Comparison of ENCODE assay signal across 1 fruit fly cellular context in the genomic region with DNA sequence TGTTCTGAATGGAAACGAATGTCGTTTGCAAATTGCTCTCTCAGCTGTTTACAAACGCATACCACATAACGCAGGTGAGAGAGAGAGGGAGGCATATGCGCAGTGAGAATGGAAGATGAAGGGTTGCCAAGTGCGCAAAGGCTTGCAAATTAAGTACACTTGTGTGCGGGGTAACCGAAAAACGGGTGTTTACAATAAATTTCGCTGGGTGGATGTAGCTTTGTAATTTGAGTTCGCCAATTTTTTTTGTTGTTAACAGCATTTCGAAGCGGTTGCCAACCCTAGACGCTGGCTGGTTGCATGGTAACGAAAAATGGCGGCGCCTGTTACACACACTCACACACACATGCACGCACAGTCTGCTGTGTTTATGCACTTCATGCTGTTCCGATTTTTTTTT.
A peak's percentile ranks its signal among the peaks of the same experiment; 100 is the strongest.
TF ChIP-seq lines count a peak whose summit lies in the region.

No protein-coding gene starts in this region.

TF ChIP-seq in whole organism, embryonic, 481 proteins besides CTCF, POLR2A, EP300 and RAD21 (continued from another document and continues in another):
- TF ChIP-seq Dad (GFP tag; optimal IDR thresholded peaks at IDR 0.05; lab: Kevin White, UChicago) (peak; percentile 92), BtbVII (GFP tag; optimal IDR thresholded peaks at IDR 0.05; lab: Kevin White, UChicago) (peak; percentile 92), CG4282 (GFP tag; optimal IDR thresholded peaks at IDR 0.05; lab: Kevin White, UChicago) (peak; percentile 85), tap (tag; optimal IDR thresholded peaks at IDR 0.05; lab: Kevin White, UChicago) (peak; percentile 96), dmrt99B (tag; optimal IDR thresholded peaks at IDR 0.05; lab: Kevin White, UChicago) (peak; percentile 96), MBD-R2 (GFP tag; IDR thresholded peaks at IDR 0.05; lab: Robert Waterston, UW) (peak; percentile 93), sr (GFP tag; IDR thresholded peaks at IDR 0.05; lab: Robert Waterston, UW) (peak; percentile 91; the same call in 2 of the 3 replicates), yki (optimal IDR thresholded peaks at IDR 0.05; lab: Kevin White, UChicago) (no peak), Neu2 (GFP tag; optimal IDR thresholded peaks at IDR 0.05; lab: Kevin White, UChicago; ENCODE audit: borderline replicate concordance) (peak; percentile 76), fd96Cb (tag; optimal IDR thresholded peaks at IDR 0.05; lab: Kevin White, UChicago) (peak; percentile 91), CG30431 (GFP tag; optimal IDR thresholded peaks at IDR 0.05; lab: Kevin White, UChicago) (peak; percentile 92), pzg (GFP tag; optimal IDR thresholded peaks at IDR 0.05; lab: Kevin White, UChicago) (peak; percentile 37), CG32772 (GFP tag; IDR thresholded peaks at IDR 0.05; lab: Robert Waterston, UW) (peak; percentile 96), CG2120 (GFP tag; optimal IDR thresholded peaks at IDR 0.05; lab: Kevin White, UChicago) (peak; percentile 93), wdn (GFP tag; IDR thresholded peaks at IDR 0.05; lab: Robert Waterston, UW) (peak; percentile 95), sens (GFP tag; lab: Kevin White, UChicago) (peak; percentile 99), CG10147 (GFP tag; optimal IDR thresholded peaks at IDR 0.05; lab: Kevin White, UChicago) (peak; percentile 86), Lpt (GFP tag; optimal IDR thresholded peaks at IDR 0.05; lab: Kevin White, UChicago) (no peak), CG15269 (tag; optimal IDR thresholded peaks at IDR 0.05; lab: Kevin White, UChicago) (peak; percentile 96), CG7786 (GFP tag; optimal IDR thresholded peaks at IDR 0.05; lab: Kevin White, UChicago) (peak; percentile 96), ftz-f1 (GFP tag; optimal IDR thresholded peaks at IDR 0.05; lab: Kevin White, UChicago) (no peak), z (GFP tag; IDR thresholded peaks at IDR 0.05; lab: Robert Waterston, UW) (0 out of 3 replicates have a peak, but pooled peaks have one; percentile 53), hkb (optimal IDR thresholded peaks at IDR 0.05; lab: Kevin White, UChicago) (no peak), hkb (GFP tag; IDR thresholded peaks at IDR 0.05; lab: Robert Waterston, UW) (peak; percentile 97), caup (GFP tag; optimal IDR thresholded peaks at IDR 0.05; lab: Kevin White, UChicago; ENCODE audit: severe bottlenecking) (peak; percentile 97), CG11456 (GFP tag; IDR thresholded peaks at IDR 0.05; lab: Robert Waterston, UW) (peak; percentile 97), esg (GFP tag; conservative IDR thresholded peaks at IDR 0.05; lab: Robert Waterston, UW) (peak; percentile 92), HHEX (GFP tag; optimal IDR thresholded peaks at IDR 0.05; lab: Kevin White, UChicago) (peak; percentile 96), oc (tag; optimal IDR thresholded peaks at IDR 0.05; lab: Kevin White, UChicago) (peak; percentile 96), pum (GFP tag; optimal IDR thresholded peaks at IDR 0.05; lab: Kevin White, UChicago) (peak; percentile 91), ap (GFP tag; IDR thresholded peaks at IDR 0.05; lab: Robert Waterston, UW) (peak; percentile 95), sug (tag; optimal IDR thresholded peaks at IDR 0.05; lab: Kevin White, UChicago) (peak; percentile 89), PHDP (tag; optimal IDR thresholded peaks at IDR 0.05; lab: Kevin White, UChicago) (peak; percentile 96), ato (GFP tag; IDR thresholded peaks at IDR 0.05; lab: Robert Waterston, UW; ENCODE audit: partially characterized antibody) (no peak; the same call in 1 of the 2 replicates), Blimp-1 (GFP tag; optimal IDR thresholded peaks at IDR 0.05; lab: Kevin White, UChicago) (peak; percentile 93), fd3F (GFP tag; optimal IDR thresholded peaks at IDR 0.05; lab: Kevin White, UChicago) (peak; percentile 91), CG6254 (GFP tag; optimal IDR thresholded peaks at IDR 0.05; lab: Kevin White, UChicago) (peak; percentile 94), Myb (GFP tag; optimal IDR thresholded peaks at IDR 0.05; lab: Kevin White, UChicago) (peak; percentile 74), Fer1 (GFP tag; optimal IDR thresholded peaks at IDR 0.05; lab: Kevin White, UChicago) (peak; percentile 95), Ets65A (GFP tag; lab: Kevin White, UChicago) (peak; percentile 99), Mes4 (GFP tag; optimal IDR thresholded peaks at IDR 0.05; lab: Kevin White, UChicago) (peak; percentile 93), Lhr (GFP tag; optimal IDR thresholded peaks at IDR 0.05; lab: Kevin White, UChicago) (peak; percentile 89), CG2875 (GFP tag; optimal IDR thresholded peaks at IDR 0.05; lab: Kevin White, UChicago) (peak; percentile 96), ERR (GFP tag; optimal IDR thresholded peaks at IDR 0.05; lab: Kevin White, UChicago) (peak; percentile 88), NfI (GFP tag; optimal IDR thresholded peaks at IDR 0.05; lab: Kevin White, UChicago) (peak; percentile 96), CG11093 (GFP tag; IDR thresholded peaks at IDR 0.05; lab: Robert Waterston, UW) (peak; percentile 94), schlank (tag; optimal IDR thresholded peaks at IDR 0.05; lab: Kevin White, UChicago) (peak; percentile 93), ab (GFP tag; optimal IDR thresholded peaks at IDR 0.05; lab: Kevin White, UChicago) (peak; percentile 93), Hr39 (optimal IDR thresholded peaks at IDR 0.05; lab: Kevin White, UChicago) (no peak), Elba2 (GFP tag; optimal IDR thresholded peaks at IDR 0.05; lab: Kevin White, UChicago) (peak; percentile 23), CG33557 (GFP tag; optimal IDR thresholded peaks at IDR 0.05; lab: Kevin White, UChicago) (peak; percentile 92), peb (GFP tag; IDR thresholded peaks at IDR 0.05; lab: Robert Waterston, UW) (peak; percentile 94), CG12299 (tag; optimal IDR thresholded peaks at IDR 0.05; lab: Kevin White, UChicago) (peak; percentile 92), CG15514 (GFP tag; optimal IDR thresholded peaks at IDR 0.05; lab: Kevin White, UChicago) (peak; percentile 91), Dp (GFP tag; optimal IDR thresholded peaks at IDR 0.05; lab: Kevin White, UChicago) (peak; percentile 8), CG31224 (GFP tag; IDR thresholded peaks at IDR 0.05; lab: Robert Waterston, UW) (peak; percentile 90), ham (GFP tag; IDR thresholded peaks at IDR 0.05; lab: Robert Waterston, UW) (peak; percentile 82), B-H1 (GFP tag; IDR thresholded peaks at IDR 0.05; lab: Robert Waterston, UW) (peak; percentile 95), HLH54F (GFP tag; optimal IDR thresholded peaks at IDR 0.05; lab: Kevin White, UChicago) (peak; percentile 95), CG10979 (tag; optimal IDR thresholded peaks at IDR 0.05; lab: Kevin White, UChicago) (peak; percentile 92), Hmx (GFP tag; optimal IDR thresholded peaks at IDR 0.05; lab: Kevin White, UChicago) (peak; percentile 54), CkIIα-i1 (GFP tag; IDR thresholded peaks at IDR 0.05; lab: Robert Waterston, UW) (peak; percentile 84), CG9437 (GFP tag; optimal IDR thresholded peaks at IDR 0.05; lab: Kevin White, UChicago) (peak; percentile 85), Oli (tag; optimal IDR thresholded peaks at IDR 0.05; lab: Kevin White, UChicago) (peak; percentile 94), Bdp1 (GFP tag; optimal IDR thresholded peaks at IDR 0.05; lab: Kevin White, UChicago) (peak; percentile 88), trh (GFP tag; optimal IDR thresholded peaks at IDR 0.05; lab: Kevin White, UChicago) (peak; percentile 67), sens-2 (GFP tag; IDR thresholded peaks at IDR 0.05; lab: Robert Waterston, UW) (peak; percentile 96), dmrt11E (tag; optimal IDR thresholded peaks at IDR 0.05; lab: Kevin White, UChicago) (peak; percentile 87), CG7357 (GFP tag; IDR thresholded peaks at IDR 0.05; lab: Robert Waterston, UW) (peak; percentile 87), CG31365 (tag; optimal IDR thresholded peaks at IDR 0.05; lab: Kevin White, UChicago) (peak; percentile 87), CG16779 (GFP tag; IDR thresholded peaks at IDR 0.05; lab: Robert Waterston, UW) (peak; percentile 94), grn (GFP tag; optimal IDR thresholded peaks at IDR 0.05; lab: Kevin White, UChicago) (peak; percentile 44), aop (GFP tag; IDR thresholded peaks at IDR 0.05; lab: Robert Waterston, UW) (peak; percentile 85), CG2678 (tag; optimal IDR thresholded peaks at IDR 0.05; lab: Kevin White, UChicago) (peak; percentile 96), Doc2 (GFP tag; IDR thresholded peaks at IDR 0.05; lab: Robert Waterston, UW) (peak; percentile 80), Dek (tag; optimal IDR thresholded peaks at IDR 0.05; lab: Kevin White, UChicago) (peak; percentile 94), CG4707 (GFP tag; optimal IDR thresholded peaks at IDR 0.05; lab: Kevin White, UChicago) (peak; percentile 91), CG11695 (GFP tag; IDR thresholded peaks at IDR 0.05; lab: Robert Waterston, UW) (peak; percentile 95), fu2 (GFP tag; optimal IDR thresholded peaks at IDR 0.05; lab: Kevin White, UChicago) (peak; percentile 90), C15 (GFP tag; IDR thresholded peaks at IDR 0.05; lab: Robert Waterston, UW) (peak; percentile 82; the same call in 2 of the 3 replicates), CG6813 (GFP tag; optimal IDR thresholded peaks at IDR 0.05; lab: Kevin White, UChicago) (peak; percentile 98), CG34422 (GFP tag; IDR thresholded peaks at IDR 0.05; lab: Robert Waterston, UW) (peak; percentile 98), cato (GFP tag; optimal IDR thresholded peaks at IDR 0.05; lab: Kevin White, UChicago; ENCODE audit: borderline replicate concordance) (peak; percentile 90), ind (GFP tag; optimal IDR thresholded peaks at IDR 0.05; lab: Kevin White, UChicago) (peak; percentile 96), psq (GFP tag; optimal IDR thresholded peaks at IDR 0.05; lab: Kevin White, UChicago) (peak; percentile 59), NC2α (GFP tag; optimal IDR thresholded peaks at IDR 0.05; lab: Kevin White, UChicago) (peak; percentile 80), CG10565 (GFP tag; optimal IDR thresholded peaks at IDR 0.05; lab: Kevin White, UChicago) (peak; percentile 85), trem (tag; optimal IDR thresholded peaks at IDR 0.05; lab: Kevin White, UChicago) (peak; percentile 74), pfk (GFP tag; optimal IDR thresholded peaks at IDR 0.05; lab: Kevin White, UChicago) (peak; percentile 69), CG6854 (GFP tag; optimal IDR thresholded peaks at IDR 0.05; lab: Kevin White, UChicago) (peak; percentile 93), Meics (GFP tag; optimal IDR thresholded peaks at IDR 0.05; lab: Kevin White, UChicago) (peak; percentile 96), Hsf (GFP tag; optimal IDR thresholded peaks at IDR 0.05; lab: Kevin White, UChicago) (peak; percentile 95), CG17912 (GFP tag; optimal IDR thresholded peaks at IDR 0.05; lab: Kevin White, UChicago) (peak; percentile 91), hth (optimal IDR thresholded peaks at IDR 0.05; lab: Kevin White, UChicago) (no peak), pb (GFP tag; optimal IDR thresholded peaks at IDR 0.05; lab: Kevin White, UChicago) (peak; percentile 94), NC2β (GFP tag; optimal IDR thresholded peaks at IDR 0.05; lab: Kevin White, UChicago) (peak; percentile 91), dpn (GFP tag; optimal IDR thresholded peaks at IDR 0.05; lab: Kevin White, UChicago) (peak; percentile 96), CG18011 (GFP tag; optimal IDR thresholded peaks at IDR 0.05; lab: Kevin White, UChicago) (peak; percentile 81), CG2129 (GFP tag; IDR thresholded peaks at IDR 0.05; lab: Robert Waterston, UW; ENCODE audit: partially characterized antibody) (no peak), bigmax (GFP tag; optimal IDR thresholded peaks at IDR 0.05; lab: Kevin White, UChicago) (peak; percentile 57), CG4730 (GFP tag; IDR thresholded peaks at IDR 0.05; lab: Robert Waterston, UW) (peak; percentile 91), bcd (GFP tag; optimal IDR thresholded peaks at IDR 0.05; lab: Kevin White, UChicago) (peak; percentile 94), CG3847 (GFP tag; IDR thresholded peaks at IDR 0.05; lab: Robert Waterston, UW) (peak; percentile 95), HLHmδ (GFP tag; optimal IDR thresholded peaks at IDR 0.05; lab: Kevin White, UChicago) (peak; percentile 60), CG6272 (GFP tag; IDR thresholded peaks at IDR 0.05; lab: Robert Waterston, UW) (peak; percentile 89), CG4360 (GFP tag; IDR thresholded peaks at IDR 0.05; lab: Robert Waterston, UW) (peak; percentile 83), CG11696 (GFP tag; IDR thresholded peaks at IDR 0.05; lab: Robert Waterston, UW) (peak; percentile 88), CG8290 (GFP tag; optimal IDR thresholded peaks at IDR 0.05; lab: Kevin White, UChicago) (peak; percentile 90), CG8290 (tag; optimal IDR thresholded peaks at IDR 0.05; lab: Kevin White, UChicago) (peak; percentile 87 to 99), CG8924 (tag; optimal IDR thresholded peaks at IDR 0.05; lab: Kevin White, UChicago) (peak; percentile 91), NK7.1 (GFP tag; optimal IDR thresholded peaks at IDR 0.05; lab: Kevin White, UChicago) (peak; percentile 80), Kr (GFP tag; optimal IDR thresholded peaks at IDR 0.05; lab: Kevin White, UChicago) (peak; percentile 81), ems (GFP tag; optimal IDR thresholded peaks at IDR 0.05; lab: Kevin White, UChicago) (peak; percentile 89), Hr78 (GFP tag; optimal IDR thresholded peaks at IDR 0.05; lab: Kevin White, UChicago) (peak in 1 of 2 experiments; percentile 76), MESR4 (GFP tag; optimal IDR thresholded peaks at IDR 0.05; lab: Kevin White, UChicago) (peak; percentile 55), CG11723 (GFP tag; optimal IDR thresholded peaks at IDR 0.05; lab: Kevin White, UChicago) (peak; percentile 96), CG18764 (GFP tag; optimal IDR thresholded peaks at IDR 0.05; lab: Kevin White, UChicago) (peak; percentile 96), CG10462 (GFP tag; optimal IDR thresholded peaks at IDR 0.05; lab: Kevin White, UChicago) (peak; percentile 89), CG12219 (GFP tag; optimal IDR thresholded peaks at IDR 0.05; lab: Kevin White, UChicago) (peak; percentile 94), CG16813 (GFP tag; IDR thresholded peaks at IDR 0.05; lab: Robert Waterston, UW; ENCODE audit: partially characterized antibody) (no peak), CG16815 (GFP tag; optimal IDR thresholded peaks at IDR 0.05; lab: Kevin White, UChicago) (peak; percentile 90), CG13296 (GFP tag; optimal IDR thresholded peaks at IDR 0.05; lab: Kevin White, UChicago) (peak; percentile 95), stc (GFP tag; IDR thresholded peaks at IDR 0.05; lab: Robert Waterston, UW) (peak; percentile 95), CG32532 (GFP tag; IDR thresholded peaks at IDR 0.05; lab: Robert Waterston, UW) (peak; percentile 98), CG18476 (GFP tag; optimal IDR thresholded peaks at IDR 0.05; lab: Kevin White, UChicago) (peak; percentile 92), wek (GFP tag; optimal IDR thresholded peaks at IDR 0.05; lab: Kevin White, UChicago) (peak; percentile 91)
